Worm (Caenorhabditis elegans) whole organism, L4 larva: ENCODE data around the gene F38A1.15.
A peak's percentile ranks its signal among the peaks of the same experiment; 100 is the strongest.

Experiments used
- D1046.2 ChIP-seq: fragments of 200-800 bp; sonication (Bioruptor generic); IDR thresholded peaks from 2 replicates; pipeline ENCODE4 v1.3.6; 2022; ENCODE audit warnings: missing genetic modification characterization, missing compliant biosample characterization
- F26F4.8 ChIP-seq: fragments of 200-800 bp; sonication (Bioruptor generic); conservative IDR thresholded peaks from 2 replicates; pipeline ENCODE4 v1.3.6; 2022; ENCODE audit warnings: missing genetic modification characterization, missing compliant biosample characterization
- F49E8.2 ChIP-seq: sonication (generic microtip); optimal IDR thresholded peaks from 2 replicates; lab custom pipeline; 2016; ENCODE audit warnings: missing compliant biosample characterization, mild to moderate bottlenecking, missing genetic modification characterization, borderline replicate concordance
- T26A8.4 ChIP-seq: fragments of 200-800 bp; sonication (Bioruptor generic); IDR thresholded peaks from 2 replicates; pipeline ENCODE4 v1.3.6; 2022; ENCODE audit warnings: missing genetic modification characterization, missing compliant biosample characterization
- aha-1 ChIP-seq: fragments of 150-350 bp; peaks from one replicate; lab custom pipeline; 2014; ENCODE audit warnings: missing biosample characterization, missing genetic modification characterization
- arid-1 ChIP-seq: fragments of 200-800 bp; sonication (Bioruptor generic); conservative IDR thresholded peaks from 2 replicates; pipeline ENCODE4 v1.3.6; 2022; ENCODE audit warnings: missing genetic modification reagents, missing genetic modification characterization, missing compliant biosample characterization
- attf-4 ChIP-seq: sonication (generic microtip); optimal IDR thresholded peaks from 3 replicates; lab custom pipeline; 2017; ENCODE audit warnings: missing biosample characterization, missing genetic modification characterization
- ceh-20 ChIP-seq: fragments of 200-800 bp; sonication (Bioruptor generic); IDR thresholded peaks from 2 replicates; pipeline ENCODE4 v1.3.6; 2022; ENCODE audit warnings: missing genetic modification reagents, missing genetic modification characterization, missing compliant biosample characterization
- ceh-28 ChIP-seq: fragments of 150-350 bp; optimal IDR thresholded peaks from 2 replicates; lab custom pipeline; 2014; ENCODE audit warnings: missing biosample characterization, missing genetic modification reagents, missing genetic modification characterization
- ceh-32 ChIP-seq: sonication (generic microtip); optimal IDR thresholded peaks from 2 replicates; lab custom pipeline; 2016; ENCODE audit warnings: mild to moderate bottlenecking, missing genetic modification characterization, missing compliant biosample characterization; ENCODE audit not compliant: poor library complexity
- ceh-44 ChIP-seq: fragments of 200-800 bp; sonication (Bioruptor generic); IDR thresholded peaks from 2 replicates; pipeline ENCODE4 v1.3.6; 2022; ENCODE audit warnings: missing genetic modification reagents, missing genetic modification characterization, missing compliant biosample characterization
- cey-2 ChIP-seq: sonication (generic microtip); optimal IDR thresholded peaks from 3 replicates; lab custom pipeline; 2017; ENCODE audit warnings: missing genetic modification characterization, mild to moderate bottlenecking, missing compliant biosample characterization, antibody characterized with exemption, borderline replicate concordance; ENCODE audit not compliant: insufficient read depth
- ctbp-1 ChIP-seq: fragments of 200-800 bp; sonication (Bioruptor generic); IDR thresholded peaks from 2 replicates; pipeline ENCODE4 v1.3.6; 2022; ENCODE audit warnings: missing genetic modification reagents, missing genetic modification characterization, missing compliant biosample characterization
- daf-16 ChIP-seq, 3 experiments: sonication (generic microtip); optimal IDR thresholded peaks; 2 replicates each; lab custom pipeline; 2016 to 2017; ENCODE audit warnings: missing genetic modification characterization in 3 of 3, missing genetic modification reagents in 3 of 3, mild to moderate bottlenecking in 2 of 3, missing compliant biosample characterization in 2 of 3, missing biosample characterization in 1 of 3, moderate library complexity in 1 of 3
- dmd-8 ChIP-seq: fragments of 200-800 bp; sonication (Bioruptor generic); IDR thresholded peaks from 2 replicates; pipeline ENCODE4 v1.3.6; 2022; ENCODE audit warnings: missing genetic modification characterization, missing compliant biosample characterization
- dmd-9 ChIP-seq: fragments of 200-800 bp; sonication (Bioruptor generic); IDR thresholded peaks from 2 replicates; pipeline ENCODE4 v1.3.6; 2022; ENCODE audit warnings: missing genetic modification reagents, missing genetic modification characterization, missing compliant biosample characterization
- dve-1 ChIP-seq: sonication (generic microtip); optimal IDR thresholded peaks from 2 replicates; lab custom pipeline; 2017; ENCODE audit warnings: antibody characterized with exemption, mild to moderate bottlenecking, missing genetic modification characterization, missing compliant biosample characterization; ENCODE audit not compliant: insufficient read depth
- egl-27 ChIP-seq: sonication (generic microtip); optimal IDR thresholded peaks from 3 replicates; lab custom pipeline; 2017; ENCODE audit warnings: missing biosample characterization, missing genetic modification reagents, missing genetic modification characterization
- egl-43 ChIP-seq: fragments of 200-800 bp; sonication (Bioruptor generic); IDR thresholded peaks from 2 replicates; pipeline ENCODE4 v1.3.6; 2022; ENCODE audit warnings: missing genetic modification reagents, missing genetic modification characterization, missing compliant biosample characterization
- hlh-11 ChIP-seq: fragments of 200-800 bp; sonication (Bioruptor generic); optimal IDR thresholded peaks from 2 replicates; lab custom pipeline; 2018; ENCODE audit warnings: mild to moderate bottlenecking, missing genetic modification characterization, missing compliant biosample characterization
- lim-7 ChIP-seq: fragments of 200-800 bp; sonication (Bioruptor generic); IDR thresholded peaks from 2 replicates; pipeline ENCODE4 v1.3.6; 2022; ENCODE audit warnings: missing genetic modification characterization, missing compliant biosample characterization
- lin-1 ChIP-seq: fragments of 200-800 bp; sonication (Bioruptor generic); IDR thresholded peaks from 2 replicates; pipeline ENCODE4 v1.3.6; 2022; ENCODE audit warnings: missing genetic modification reagents, missing genetic modification characterization, missing compliant biosample characterization
- lin-39 ChIP-seq: fragments of 150-350 bp; optimal IDR thresholded peaks from 2 replicates; lab custom pipeline; 2014; ENCODE audit warnings: missing biosample characterization, missing genetic modification reagents, missing genetic modification characterization
- lsy-2 ChIP-seq, 2 experiments: fragments of 150-350 bp in 1 of 2; sonication (generic microtip) in 1 of 2; optimal IDR thresholded peaks; 2 replicates each; lab custom pipeline; 2014 to 2017; ENCODE audit warnings: missing biosample characterization in 2 of 2, missing genetic modification characterization in 2 of 2
- madf-9 ChIP-seq: fragments of 200-800 bp; sonication (Bioruptor generic); conservative IDR thresholded peaks from 2 replicates; pipeline ENCODE4 v1.3.6; 2022; ENCODE audit warnings: missing genetic modification reagents, missing genetic modification characterization, missing compliant biosample characterization
- mdt-29 ChIP-seq: fragments of 200-800 bp; sonication (Bioruptor generic); IDR thresholded peaks from 2 replicates; pipeline ENCODE4 v1.3.6; 2022; ENCODE audit warnings: missing genetic modification reagents, missing genetic modification characterization, missing compliant biosample characterization
- mxl-3 ChIP-seq: fragments of 200-800 bp; sonication (Bioruptor generic); optimal IDR thresholded peaks from 2 replicates; lab custom pipeline; 2018; ENCODE audit warnings: mild to moderate bottlenecking, missing genetic modification characterization, missing compliant biosample characterization
- nhr-237 ChIP-seq: sonication (generic microtip); optimal IDR thresholded peaks from 2 replicates; lab custom pipeline; 2017; ENCODE audit warnings: missing biosample characterization, missing genetic modification characterization
- nhr-28 ChIP-seq: fragments of 150-350 bp; optimal IDR thresholded peaks from 2 replicates; lab custom pipeline; 2014; ENCODE audit warnings: missing biosample characterization, missing genetic modification characterization
- nhr-42 ChIP-seq: fragments of 200-800 bp; sonication (Bioruptor generic); IDR thresholded peaks from 2 replicates; pipeline ENCODE4 v1.3.6; 2022; ENCODE audit warnings: missing genetic modification characterization, missing compliant biosample characterization
- nhr-48 ChIP-seq: sonication (generic microtip); optimal IDR thresholded peaks from 2 replicates; lab custom pipeline; 2016; ENCODE audit warnings: mild to moderate bottlenecking, missing genetic modification characterization, missing compliant biosample characterization
- nhr-6 ChIP-seq: fragments of 150-350 bp; optimal IDR thresholded peaks from 2 replicates; lab custom pipeline; 2014; ENCODE audit warnings: missing biosample characterization, missing genetic modification characterization
- nhr-77 ChIP-seq: fragments of 150-350 bp; optimal IDR thresholded peaks from 2 replicates; lab custom pipeline; 2014; ENCODE audit warnings: missing biosample characterization, missing genetic modification characterization
- pha-4 ChIP-seq, 2 experiments: fragments of 150-350 bp in 1 of 2; fragments of 200-800 bp in 1 of 2; sonication (Bioruptor generic) in 1 of 2; IDR thresholded peaks in 1 of 2; optimal IDR thresholded peaks in 1 of 2; 2 replicates each; pipeline versions ENCODE4 v1.3.6 to Lab custom; 2014 to 2022; ENCODE audit warnings: missing genetic modification characterization in 2 of 2, missing genetic modification reagents in 2 of 2, missing biosample characterization in 1 of 2, missing compliant biosample characterization in 1 of 2
- pqm-1 ChIP-seq: sonication (generic microtip); optimal IDR thresholded peaks from 2 replicates; lab custom pipeline; 2017; ENCODE audit warnings: missing biosample characterization, missing genetic modification characterization
- saeg-2 ChIP-seq: fragments of 200-800 bp; sonication (Bioruptor generic); IDR thresholded peaks from 2 replicates; pipeline ENCODE4 v1.3.6; 2022; ENCODE audit warnings: missing genetic modification reagents, missing genetic modification characterization, missing compliant biosample characterization
- set-16 ChIP-seq: fragments of 200-800 bp; sonication (Bioruptor generic); IDR thresholded peaks from 2 replicates; pipeline ENCODE4 v1.3.6; 2022; ENCODE audit warnings: missing genetic modification reagents, missing genetic modification characterization, missing compliant biosample characterization
- skn-1 ChIP-seq: fragments of 150-350 bp; optimal IDR thresholded peaks from 2 replicates; lab custom pipeline; 2014; ENCODE audit warnings: missing biosample characterization, missing genetic modification characterization
- snpc-1.2 ChIP-seq: fragments of 200-800 bp; sonication (Bioruptor generic); IDR thresholded peaks from 2 replicates; pipeline ENCODE4 v1.3.6; 2022; ENCODE audit warnings: missing genetic modification reagents, missing genetic modification characterization, missing compliant biosample characterization
- unc-130 ChIP-seq: sonication (generic microtip); optimal IDR thresholded peaks from 2 replicates; lab custom pipeline; 2016; ENCODE audit warnings: missing genetic modification reagents, missing genetic modification characterization, missing compliant biosample characterization
- unc-62 ChIP-seq, 3 experiments: fragments of 150-350 bp in 1 of 3; sonication (generic microtip); optimal IDR thresholded peaks in 2 of 3; peaks in 1 of 3; 1 replicate in 1 of 3; 2 replicates in 2 of 3; lab custom pipeline; 2014 to 2017; ENCODE audit warnings: missing biosample characterization in 3 of 3, missing genetic modification characterization in 3 of 3, missing genetic modification reagents in 3 of 3, missing genotype in 1 of 3
- zag-1 ChIP-seq: fragments of 150-350 bp; optimal IDR thresholded peaks from 2 replicates; lab custom pipeline; 2014; ENCODE audit warnings: missing biosample characterization, missing genetic modification characterization
- zip-2 ChIP-seq: fragments of 150-350 bp; optimal IDR thresholded peaks from 2 replicates; lab custom pipeline; 2014; ENCODE audit warnings: missing biosample characterization, missing genetic modification characterization

F38A1.15 gene

ce11 chrIV:1243295-1243694, at the start of gene F38A1.15:
Gene F38A1.15 (minus strand): TSS chrIV:1243395.
- peak in 1 of 2 experiments; percentile 72 for TF ChIP-seq unc-62 (GFP tag; optimal IDR thresholded peaks at IDR 0.05 in 1 of 2; lab: Kevin White, UChicago)
- no peak for TF ChIP-seq unc-62 (tag; optimal IDR thresholded peaks at IDR 0.05; lab: Kevin White, UChicago)
- no peak for TF ChIP-seq arid-1 (GFP tag; lab: Robert Waterston, UW)

ce11 chrIV:1289327-1289726, 46.1 kb upstream of the F38A1.15 start, which contains the start of gene plst-1:
Gene plst-1 (plus strand): TSS chrIV:1289627.
- TF ChIP-seq lim-7 (GFP tag; lab: Robert Waterston, UW) (no peak), F49E8.2 (tag; lab: Kevin White, UChicago) (no peak), lsy-2 (tag; optimal IDR thresholded peaks at IDR 0.05; lab: Kevin White, UChicago) (no peak)

ce11 chrIV:1286549-1286948, 43.4 kb upstream of the F38A1.15 start:
- peak; percentile 64 for TF ChIP-seq aha-1 (tag; lab: Kevin White, UChicago)
- peak in 1 of 2 experiments; percentile 78 for TF ChIP-seq unc-62 (GFP tag; optimal IDR thresholded peaks at IDR 0.05 in 1 of 2; lab: Kevin White, UChicago)
- TF ChIP-seq unc-62 (tag; optimal IDR thresholded peaks at IDR 0.05; lab: Kevin White, UChicago) = no peak
- no peak for TF ChIP-seq zag-1 (tag; lab: Kevin White, UChicago)
- TF ChIP-seq, all 104 proteins: peak for 2

- TF ChIP-seq unc-130 = no peak
- TF ChIP-seq dmd-9 (GFP tag; lab: Robert Waterston, UW) = no peak
- TF ChIP-seq F26F4.8 (GFP tag; lab: Robert Waterston, UW) = no peak
- TF ChIP-seq cey-2 (tag; lab: Kevin White, UChicago) = no peak
- TF ChIP-seq T26A8.4 = no peak
- TF ChIP-seq set-16 (GFP tag; lab: Robert Waterston, UW) = no peak
- TF ChIP-seq lim-7 (GFP tag; lab: Robert Waterston, UW) = no peak
- peak; percentile 32 for TF ChIP-seq nhr-6 (tag; lab: Kevin White, UChicago)
- TF ChIP-seq zip-2 (tag; lab: Kevin White, UChicago) = no peak
- no peak for TF ChIP-seq egl-43
- no peak for TF ChIP-seq nhr-48 (tag; lab: Kevin White, UChicago)
- TF ChIP-seq ceh-44 (GFP tag; lab: Robert Waterston, UW) = no peak
- no peak for TF ChIP-seq nhr-77 (tag; lab: Kevin White, UChicago)
- peak; percentile 32 for TF ChIP-seq dve-1 (tag; lab: Kevin White, UChicago)
- no peak for TF ChIP-seq nhr-237 (tag; lab: Kevin White, UChicago)
- TF ChIP-seq ceh-32 (tag; lab: Kevin White, UChicago) = no peak
- TF ChIP-seq attf-4 (tag; lab: Kevin White, UChicago) = no peak
- no peak for TF ChIP-seq hlh-11 (tag; lab: Kevin White, UChicago)
- no peak for TF ChIP-seq ceh-20 (GFP tag; lab: Robert Waterston, UW)
- TF ChIP-seq skn-1 = no peak
- TF ChIP-seq nhr-42 (GFP tag; lab: Robert Waterston, UW) = no peak
- no peak for TF ChIP-seq snpc-1.2 (GFP tag; lab: Robert Waterston, UW)
- TF ChIP-seq saeg-2 (GFP tag; lab: Robert Waterston, UW) = no peak
- TF ChIP-seq ctbp-1 (GFP tag; lab: Robert Waterston, UW) = no peak
- TF ChIP-seq lin-39 (tag; lab: Kevin White, UChicago) = no peak
- TF ChIP-seq zag-1 (tag; lab: Kevin White, UChicago) = no peak
- TF ChIP-seq mxl-3 (GFP tag; lab: Kevin White, UChicago) = no peak
- no peak for TF ChIP-seq lin-1
- TF ChIP-seq nhr-28 (tag; lab: Kevin White, UChicago) = peak; percentile 41
- no peak for TF ChIP-seq dmd-8 (GFP tag; lab: Robert Waterston, UW)
- no peak for TF ChIP-seq daf-16 (GFP tag; optimal IDR thresholded peaks at IDR 0.05; lab: Kevin White, UChicago)
- peak; percentile 14 for TF ChIP-seq daf-16 (tag; optimal IDR thresholded peaks at IDR 0.05; lab: Kevin White, UChicago)
- TF ChIP-seq lsy-2 (tag; optimal IDR thresholded peaks at IDR 0.05; lab: Kevin White, UChicago) = no peak
- no peak for TF ChIP-seq D1046.2 (GFP tag; lab: Robert Waterston, UW)
- peak; percentile 28 for TF ChIP-seq pqm-1 (tag; lab: Kevin White, UChicago)
- TF ChIP-seq madf-9 (GFP tag; lab: Robert Waterston, UW) = no peak
- no peak for TF ChIP-seq mdt-29 (GFP tag; lab: Robert Waterston, UW)
- TF ChIP-seq pha-4 (GFP tag; IDR thresholded peaks at IDR 0.05; lab: Robert Waterston, UW) = no peak
- no peak for TF ChIP-seq pha-4 (tag; optimal IDR thresholded peaks at IDR 0.05; lab: Kevin White, UChicago)
- no peak for TF ChIP-seq egl-27 (tag; lab: Kevin White, UChicago)
- TF ChIP-seq ceh-28 (tag; lab: Kevin White, UChicago) = no peak
Observed at ce11 chrIV:1284877-1285276, 41.7 kb upstream of the F38A1.15 start.
